Worm (Caenorhabditis elegans): ENCODE data around the gene F37C12.21.

DNA sequence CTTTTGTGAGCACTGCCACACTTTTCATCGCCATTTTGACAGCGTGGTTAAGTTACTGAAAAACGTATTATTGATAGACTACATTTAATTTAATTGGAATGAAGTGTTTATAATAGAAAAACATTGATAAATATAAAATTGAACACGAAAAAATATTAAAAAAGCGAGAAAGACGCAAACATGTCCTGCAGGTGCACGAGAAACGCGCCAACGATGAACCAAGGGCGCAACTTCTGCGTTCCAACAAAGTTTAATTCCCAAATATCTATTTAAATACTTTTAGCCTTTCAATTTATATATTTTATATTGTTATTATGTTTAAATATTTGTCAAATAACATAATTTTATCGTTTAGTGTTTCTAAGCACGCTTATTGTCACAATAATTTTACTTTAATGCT, 46.0 kb downstream of the F37C12.21 start, which contains the start of gene ndus-8:
- no peak for TF ChIP-seq dao-5 (tag; optimal IDR thresholded peaks at IDR 0.05)
- TF ChIP-seq him-1 (tag; optimal IDR thresholded peaks at IDR 0.05), result no peak
